Worm (Caenorhabditis elegans) whole organism, L4 larva: ENCODE data around the gene T05A8.6.

Experiments
- Y48G9A.11 ChIP-seq: fragments of 200-800 bp; sonication (Bioruptor generic); IDR thresholded peaks from 2 replicates; pipeline ENCODE4 v1.3.6; 2022; ENCODE audit warnings: missing genetic modification reagents, missing genetic modification characterization, missing compliant biosample characterization
- ceh-82 ChIP-seq: sonication (generic microtip); optimal IDR thresholded peaks from 2 replicates; lab custom pipeline; 2017; ENCODE audit warnings: missing biosample characterization, missing genetic modification characterization
- egl-27 ChIP-seq: sonication (generic microtip); optimal IDR thresholded peaks from 3 replicates; lab custom pipeline; 2017; ENCODE audit warnings: missing biosample characterization, missing genetic modification reagents, missing genetic modification characterization
- lin-13 ChIP-seq: fragments of 150-350 bp; optimal IDR thresholded peaks from 2 replicates; lab custom pipeline; 2014; ENCODE audit warnings: missing biosample characterization, missing genetic modification reagents, missing genetic modification characterization
- mdt-29 ChIP-seq: fragments of 200-800 bp; sonication (Bioruptor generic); IDR thresholded peaks from 2 replicates; pipeline ENCODE4 v1.3.6; 2022; ENCODE audit warnings: missing genetic modification reagents, missing genetic modification characterization, missing compliant biosample characterization
- mes-2 ChIP-seq: sonication (generic microtip); optimal IDR thresholded peaks from 2 replicates; lab custom pipeline; 2016; ENCODE audit warnings: missing genotype, mild to moderate bottlenecking, missing genetic modification characterization, missing compliant biosample characterization; ENCODE audit not compliant: poor library complexity, severe bottlenecking
- nhr-11 ChIP-seq: fragments of 150-350 bp; optimal IDR thresholded peaks from 2 replicates; lab custom pipeline; 2014; ENCODE audit warnings: missing biosample characterization, missing genetic modification characterization
- nhr-237 ChIP-seq: sonication (generic microtip); optimal IDR thresholded peaks from 2 replicates; lab custom pipeline; 2017; ENCODE audit warnings: missing biosample characterization, missing genetic modification characterization
- nhr-25 ChIP-seq: sonication (generic microtip); optimal IDR thresholded peaks from 2 replicates; lab custom pipeline; 2017; ENCODE audit warnings: missing genetic modification characterization, mild to moderate bottlenecking, missing compliant biosample characterization, antibody characterized with exemption, moderate library complexity, borderline replicate concordance; ENCODE audit not compliant: insufficient read depth
- pha-4 ChIP-seq, 2 experiments: fragments of 150-350 bp in 1 of 2; fragments of 200-800 bp in 1 of 2; sonication (Bioruptor generic) in 1 of 2; IDR thresholded peaks in 1 of 2; optimal IDR thresholded peaks in 1 of 2; 2 replicates each; pipeline versions ENCODE4 v1.3.6 to Lab custom; 2014 to 2022; ENCODE audit warnings: missing genetic modification characterization in 2 of 2, missing genetic modification reagents in 2 of 2, missing biosample characterization in 1 of 2, missing compliant biosample characterization in 1 of 2
- php-3 ChIP-seq: fragments of 200-800 bp; sonication (Bioruptor generic); IDR thresholded peaks from 2 replicates; pipeline ENCODE4 v1.3.6; 2022; ENCODE audit warnings: missing genetic modification reagents, missing genetic modification characterization, missing compliant biosample characterization
- skn-1 ChIP-seq: fragments of 150-350 bp; optimal IDR thresholded peaks from 2 replicates; lab custom pipeline; 2014; ENCODE audit warnings: missing biosample characterization, missing genetic modification characterization
- snpc-4 ChIP-seq: fragments of 150-350 bp; optimal IDR thresholded peaks from 2 replicates; lab custom pipeline; 2014; ENCODE audit warnings: missing biosample characterization, missing genetic modification characterization

DNA sequence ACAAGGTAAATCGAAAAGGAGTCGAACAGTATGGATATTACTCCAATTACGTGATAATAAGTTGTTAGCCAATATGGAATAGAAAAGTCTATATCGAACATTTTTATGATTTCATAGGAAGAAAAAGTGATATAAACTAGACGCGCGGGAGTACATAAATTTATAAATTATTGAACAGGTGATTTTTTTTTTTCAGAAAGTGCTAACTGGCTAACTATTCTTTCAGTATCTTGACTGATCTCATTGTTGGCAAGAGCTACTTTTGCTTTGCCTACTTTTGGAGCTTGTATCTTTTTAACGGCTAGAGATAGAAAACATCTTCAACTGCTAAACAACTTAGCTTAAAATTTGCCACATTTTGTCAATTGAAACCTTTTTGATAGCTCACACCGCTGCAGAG is 36.8 kb downstream of the T05A8.6 start, which contains the start of gene sri-60:
- TF ChIP-seq php-3 (GFP tag; lab: Robert Waterston, UW) (no peak), lin-13 (GFP tag; lab: Kevin White, UChicago) (no peak), snpc-4 (no peak), pha-4 (GFP tag; IDR thresholded peaks at IDR 0.05; lab: Robert Waterston, UW) (no peak), pha-4 (tag; optimal IDR thresholded peaks at IDR 0.05; lab: Kevin White, UChicago) (no peak), mes-2 (tag; lab: Kevin White, UChicago) (no peak), nhr-237 (tag; lab: Kevin White, UChicago) (no peak), nhr-25 (tag; lab: Kevin White, UChicago) (no peak), nhr-11 (tag; lab: Kevin White, UChicago) (no peak), Y48G9A.11 (GFP tag; lab: Robert Waterston, UW) (no peak), skn-1 (no peak), mdt-29 (GFP tag; lab: Robert Waterston, UW) (no peak), ceh-82 (tag; lab: Kevin White, UChicago) (no peak), egl-27 (no peak)
